Worm (Caenorhabditis elegans) whole organism, L3 larva: ENCODE results near the gene W03D2.9.

Experiments used
- R02D3.7 ChIP-seq: fragments of 150-350 bp; optimal IDR thresholded peaks from 2 replicates; lab custom pipeline; 2014; ENCODE audit warnings: missing biosample characterization, missing genetic modification characterization
- ZK546.5 ChIP-seq: sonication (generic microtip); optimal IDR thresholded peaks from 2 replicates; lab custom pipeline; 2017; ENCODE audit warnings: missing biosample characterization, missing genetic modification characterization
- aly-2 ChIP-seq: fragments of 150-350 bp; optimal IDR thresholded peaks from 2 replicates; lab custom pipeline; 2014; ENCODE audit warnings: missing biosample characterization, missing genetic modification characterization
- ama-1 ChIP-seq: fragments of 150-350 bp; optimal IDR thresholded peaks from 2 replicates; lab custom pipeline; 2018
- ceh-16 ChIP-seq: sonication (generic microtip); optimal IDR thresholded peaks from 2 replicates; lab custom pipeline; 2017; ENCODE audit warnings: missing biosample characterization, missing genetic modification characterization
- ceh-28 ChIP-seq: fragments of 150-350 bp; optimal IDR thresholded peaks from 2 replicates; lab custom pipeline; 2014; ENCODE audit warnings: missing biosample characterization, missing genetic modification reagents, missing genetic modification characterization
- ceh-82 ChIP-seq: fragments of 150-350 bp; optimal IDR thresholded peaks from 2 replicates; lab custom pipeline; 2014; ENCODE audit warnings: missing biosample characterization, missing genetic modification characterization
- ceh-9 ChIP-seq: sonication (generic microtip); optimal IDR thresholded peaks from 2 replicates; lab custom pipeline; 2018; ENCODE audit warnings: missing biosample characterization, missing genetic modification characterization
- daf-12 ChIP-seq: fragments of 150-350 bp; optimal IDR thresholded peaks from 2 replicates; lab custom pipeline; 2014; ENCODE audit warnings: missing biosample characterization, missing genetic modification reagents, missing genetic modification characterization
- egl-27 ChIP-seq: sonication (generic microtip); optimal IDR thresholded peaks from 4 replicates; lab custom pipeline; 2017; ENCODE audit warnings: missing biosample characterization, missing genetic modification reagents, missing genetic modification characterization
- egl-5 ChIP-seq: fragments of 150-350 bp; optimal IDR thresholded peaks from 2 replicates; lab custom pipeline; 2017; ENCODE audit warnings: missing biosample characterization, missing genetic modification reagents, missing genetic modification characterization, inconsistent platforms
- elt-1 ChIP-seq: fragments of 150-350 bp; optimal IDR thresholded peaks from 2 replicates; lab custom pipeline; 2014; ENCODE audit warnings: missing biosample characterization, missing genetic modification characterization
- elt-2 ChIP-seq: sonication (generic microtip); optimal IDR thresholded peaks from 2 replicates; lab custom pipeline; 2016; ENCODE audit warnings: missing genetic modification reagents, mild to moderate bottlenecking, missing genetic modification characterization, missing compliant biosample characterization
- elt-3 ChIP-seq, 3 experiments: fragments of 150-350 bp in 1 of 3; sonication (generic microtip) in 2 of 3; optimal IDR thresholded peaks; 2 replicates in 2 of 3; 4 replicates in 1 of 3; lab custom pipeline; 2014 to 2017; ENCODE audit warnings: missing biosample characterization in 3 of 3, missing genetic modification characterization in 3 of 3
- eor-1 ChIP-seq, 2 experiments: fragments of 150-350 bp; optimal IDR thresholded peaks; 2 replicates each; lab custom pipeline; 2014 to 2018; ENCODE audit warnings: missing biosample characterization in 2 of 2, missing genetic modification characterization in 2 of 2
- fkh-10 ChIP-seq: sonication (generic microtip); optimal IDR thresholded peaks from 2 replicates; lab custom pipeline; 2017; ENCODE audit warnings: missing biosample characterization, missing genetic modification reagents, missing genetic modification characterization
- fkh-2 ChIP-seq: fragments of 150-350 bp; optimal IDR thresholded peaks from 2 replicates; lab custom pipeline; 2014; ENCODE audit warnings: missing biosample characterization, missing genetic modification reagents, missing genetic modification characterization
- fos-1 ChIP-seq: fragments of 150-350 bp; optimal IDR thresholded peaks from 2 replicates; lab custom pipeline; 2014; ENCODE audit warnings: missing biosample characterization, missing genetic modification characterization
- hmg-11 ChIP-seq: sonication (generic microtip); optimal IDR thresholded peaks from 2 replicates; lab custom pipeline; 2016; ENCODE audit warnings: missing genetic modification characterization, missing compliant biosample characterization
- jun-1 ChIP-seq: fragments of 150-350 bp; optimal IDR thresholded peaks from 2 replicates; lab custom pipeline; 2014; ENCODE audit warnings: missing biosample characterization, missing genetic modification reagents, missing genetic modification characterization
- lin-15B ChIP-seq: fragments of 150-350 bp; optimal IDR thresholded peaks from 2 replicates; lab custom pipeline; 2014; ENCODE audit warnings: missing biosample characterization, missing genetic modification characterization
- lin-39 ChIP-seq: fragments of 150-350 bp; optimal IDR thresholded peaks from 2 replicates; lab custom pipeline; 2018; ENCODE audit warnings: missing biosample characterization, missing genetic modification reagents, missing genetic modification characterization
- lsy-12 ChIP-seq: sonication (generic microtip); optimal IDR thresholded peaks from 2 replicates; lab custom pipeline; 2016; ENCODE audit warnings: mild to moderate bottlenecking, missing genetic modification characterization, missing compliant biosample characterization
- mdl-1 ChIP-seq: fragments of 150-350 bp; optimal IDR thresholded peaks from 2 replicates; lab custom pipeline; 2014; ENCODE audit warnings: missing biosample characterization, missing genetic modification characterization
- mml-1 ChIP-seq: fragments of 150-350 bp; sonication (generic microtip); optimal IDR thresholded peaks from 3 replicates; lab custom pipeline; 2014; ENCODE audit warnings: missing biosample characterization, missing genetic modification characterization
- nfya-1 ChIP-seq: sonication (generic microtip); optimal IDR thresholded peaks from 2 replicates; lab custom pipeline; 2017; ENCODE audit warnings: missing genetic modification characterization, mild to moderate bottlenecking, missing compliant biosample characterization, antibody characterized with exemption, moderate library complexity; ENCODE audit not compliant: insufficient read depth
- nhr-11 ChIP-seq: fragments of 150-350 bp; optimal IDR thresholded peaks from 2 replicates; lab custom pipeline; 2014; ENCODE audit warnings: missing biosample characterization, missing genetic modification characterization
- nhr-12 ChIP-seq: fragments of 150-350 bp; optimal IDR thresholded peaks from 2 replicates; lab custom pipeline; 2014; ENCODE audit warnings: missing biosample characterization, missing genetic modification characterization
- nhr-23 ChIP-seq: fragments of 150-350 bp; optimal IDR thresholded peaks from 2 replicates; lab custom pipeline; 2014; ENCODE audit warnings: missing biosample characterization, missing genetic modification reagents, missing genetic modification characterization
- nhr-237 ChIP-seq: fragments of 150-350 bp; optimal IDR thresholded peaks from 2 replicates; lab custom pipeline; 2014; ENCODE audit warnings: missing biosample characterization, missing genetic modification characterization
- nhr-25 ChIP-seq: sonication (generic microtip); optimal IDR thresholded peaks from 2 replicates; lab custom pipeline; 2017; ENCODE audit warnings: missing biosample characterization, missing genetic modification characterization
- nhr-28 ChIP-seq: fragments of 150-350 bp; optimal IDR thresholded peaks from 2 replicates; lab custom pipeline; 2014; ENCODE audit warnings: missing biosample characterization, missing genetic modification characterization
- nhr-43 ChIP-seq: sonication (generic microtip); optimal IDR thresholded peaks from 2 replicates; lab custom pipeline; 2016; ENCODE audit warnings: mild to moderate bottlenecking, missing genetic modification characterization, missing compliant biosample characterization; ENCODE audit not compliant: poor library complexity, severe bottlenecking
- nhr-67 ChIP-seq: fragments of 150-350 bp; optimal IDR thresholded peaks from 2 replicates; lab custom pipeline; 2014; ENCODE audit warnings: missing biosample characterization, missing genetic modification characterization
- nhr-76 ChIP-seq: fragments of 150-350 bp; sonication (generic microtip); optimal IDR thresholded peaks from 5 replicates; lab custom pipeline; 2014; ENCODE audit warnings: missing biosample characterization, missing genetic modification characterization
- nhr-77 ChIP-seq: fragments of 150-350 bp; optimal IDR thresholded peaks from 2 replicates; lab custom pipeline; 2014; ENCODE audit warnings: missing biosample characterization, missing genetic modification characterization
- pha-4 ChIP-seq: fragments of 150-350 bp; optimal IDR thresholded peaks from 2 replicates; lab custom pipeline; 2014; ENCODE audit warnings: missing biosample characterization, missing genetic modification reagents, missing genetic modification characterization
- pqm-1 ChIP-seq: fragments of 150-350 bp; optimal IDR thresholded peaks from 2 replicates; lab custom pipeline; 2017; ENCODE audit warnings: missing biosample characterization, missing genetic modification characterization, inconsistent platforms
- sea-2 ChIP-seq: fragments of 150-350 bp; sonication (generic microtip); optimal IDR thresholded peaks from 4 replicates; lab custom pipeline; 2014; ENCODE audit warnings: missing biosample characterization, missing genetic modification reagents, missing genetic modification characterization
- skn-1 ChIP-seq: fragments of 150-350 bp; optimal IDR thresholded peaks from 2 replicates; lab custom pipeline; 2014; ENCODE audit warnings: missing biosample characterization, missing genetic modification characterization
- snpc-4 ChIP-seq: fragments of 150-350 bp; optimal IDR thresholded peaks from 2 replicates; lab custom pipeline; 2014; ENCODE audit warnings: missing biosample characterization, missing genetic modification characterization
- tbx-2 ChIP-seq: sonication (generic microtip); optimal IDR thresholded peaks from 2 replicates; lab custom pipeline; 2016; ENCODE audit warnings: mild to moderate bottlenecking, missing genetic modification characterization, missing compliant biosample characterization
- unc-39 ChIP-seq: sonication (generic microtip); optimal IDR thresholded peaks from 4 replicates; lab custom pipeline; 2017; ENCODE audit warnings: missing biosample characterization, missing genetic modification characterization
- unc-62 ChIP-seq: fragments of 150-350 bp; sonication (generic microtip); optimal IDR thresholded peaks from 4 replicates; lab custom pipeline; 2014; ENCODE audit warnings: missing biosample characterization, missing genetic modification reagents, missing genetic modification characterization
- zag-1 ChIP-seq: fragments of 150-350 bp; optimal IDR thresholded peaks from 2 replicates; lab custom pipeline; 2014; ENCODE audit warnings: missing biosample characterization, missing genetic modification characterization
- ztf-11 ChIP-seq: fragments of 150-350 bp; optimal IDR thresholded peaks from 2 replicates; lab custom pipeline; 2014; ENCODE audit warnings: missing biosample characterization, missing genetic modification characterization
- ztf-4 ChIP-seq: fragments of 150-350 bp; optimal IDR thresholded peaks from 2 replicates; lab custom pipeline; 2014; ENCODE audit warnings: missing biosample characterization, missing genetic modification characterization

Gene W03D2.9

DNA sequence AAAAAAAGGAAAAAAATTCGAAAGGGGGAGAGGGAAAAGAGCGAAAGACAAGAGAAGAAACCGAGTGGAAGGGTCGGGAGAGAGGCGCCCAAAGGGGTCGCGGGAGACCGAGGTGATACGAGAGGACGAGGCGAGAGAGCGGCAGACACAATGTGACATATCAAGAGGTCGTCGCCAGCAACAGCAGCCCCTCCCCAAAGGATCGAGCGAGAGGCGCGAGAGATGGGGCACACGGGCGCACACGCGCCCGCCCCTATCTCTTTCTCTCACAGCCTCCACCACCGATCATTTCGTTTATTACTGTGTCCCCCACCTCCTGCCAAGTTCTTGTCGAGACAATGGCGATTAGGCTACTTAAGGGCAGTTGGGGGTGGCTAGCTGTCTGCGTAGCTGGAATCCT is 46.3 kb downstream of the W03D2.9 start:
- TF ChIP-seq ama-1 (lab: Kevin White, UChicago), result peak; percentile 26
- TF ChIP-seq nhr-12 (tag; lab: Kevin White, UChicago), result no peak
- TF ChIP-seq nhr-28 (tag; lab: Kevin White, UChicago), result no peak
- TF ChIP-seq zag-1 (tag; lab: Kevin White, UChicago), result no peak
- TF ChIP-seq pha-4 (tag; lab: Kevin White, UChicago), result peak; percentile 77
- TF ChIP-seq elt-1 (tag; lab: Kevin White, UChicago), result peak; percentile 17
- no peak for TF ChIP-seq fos-1 (tag; lab: Kevin White, UChicago)
- TF ChIP-seq egl-27 (tag; lab: Kevin White, UChicago), result peak; percentile 59
- TF ChIP-seq ceh-9, result no peak
- TF ChIP-seq ceh-82 (tag; lab: Kevin White, UChicago), result no peak
- TF ChIP-seq nhr-67 (tag; lab: Kevin White, UChicago), result no peak
- TF ChIP-seq nhr-77 (tag; lab: Kevin White, UChicago), result no peak
- no peak for TF ChIP-seq daf-12 (tag; lab: Kevin White, UChicago)
- peak; percentile 62 for TF ChIP-seq snpc-4 (tag; lab: Kevin White, UChicago)
- no peak for TF ChIP-seq ZK546.5 (tag; lab: Kevin White, UChicago)
- no peak for TF ChIP-seq ceh-28 (tag; lab: Kevin White, UChicago)
- TF ChIP-seq mml-1 (tag; lab: Kevin White, UChicago), result no peak
- TF ChIP-seq mdl-1 (tag; lab: Kevin White, UChicago), result peak; percentile 40
- TF ChIP-seq elt-3 (tag; optimal IDR thresholded peaks at IDR 0.05; lab: Kevin White, UChicago), result no peak
- peak; percentile 89 for TF ChIP-seq nhr-25
- no peak for TF ChIP-seq ceh-16
- TF ChIP-seq nhr-23 (tag; lab: Kevin White, UChicago), result peak; percentile 55
- TF ChIP-seq sea-2 (GFP tag; lab: Kevin White, UChicago), result no peak
- peak; percentile 78 for TF ChIP-seq skn-1
- peak; percentile 84 for TF ChIP-seq elt-2 (tag; lab: Kevin White, UChicago)
- no peak for TF ChIP-seq aly-2
- no peak for TF ChIP-seq nhr-11
- TF ChIP-seq eor-1 (tag; optimal IDR thresholded peaks at IDR 0.05; lab: Kevin White, UChicago), result no peak
- TF ChIP-seq unc-62 (GFP tag; lab: Kevin White, UChicago), result no peak
- TF ChIP-seq hmg-11 (tag; lab: Kevin White, UChicago), result peak; percentile 47
- no peak for TF ChIP-seq nhr-237 (tag; lab: Kevin White, UChicago)
- no peak for TF ChIP-seq nhr-76 (tag; lab: Kevin White, UChicago)
- peak; percentile 54 for TF ChIP-seq nfya-1 (tag; lab: Kevin White, UChicago)
- TF ChIP-seq egl-5 (tag; lab: Kevin White, UChicago), result no peak
- TF ChIP-seq lin-15B, result peak; percentile 3
- TF ChIP-seq R02D3.7 (tag; lab: Kevin White, UChicago), result no peak
- no peak for TF ChIP-seq fkh-2 (tag; lab: Kevin White, UChicago)
- no peak for TF ChIP-seq lsy-12 (tag; lab: Kevin White, UChicago)
- peak; percentile 41 for TF ChIP-seq nhr-43 (tag; lab: Kevin White, UChicago)
- peak; percentile 54 for TF ChIP-seq jun-1 (tag; lab: Kevin White, UChicago)
- TF ChIP-seq unc-39 (tag; lab: Kevin White, UChicago), result no peak
- peak; percentile 22 for TF ChIP-seq pqm-1 (tag; lab: Kevin White, UChicago)
- no peak for TF ChIP-seq ztf-11
- TF ChIP-seq fkh-10 (GFP tag; lab: Kevin White, UChicago), result no peak
- TF ChIP-seq tbx-2 (tag; lab: Kevin White, UChicago), result peak; percentile 26
- no peak for TF ChIP-seq ztf-4 (tag; lab: Kevin White, UChicago)
- peak; percentile 91 for TF ChIP-seq lin-39
